Fruit fly (Drosophila melanogaster) whole organism, embryonic: ENCODE measurements around the gene Pep.

Source experiments
- CG10209 ChIP-seq: fragments of 200-800 bp; sonication (Bioruptor generic); optimal IDR thresholded peaks from 3 replicates; lab custom pipeline; 2017; ENCODE audit warnings: missing biosample characterization, mild to moderate bottlenecking, missing genetic modification characterization, missing genetic modification reagents
- CG10366 ChIP-seq: fragments of 200-800 bp; sonication (Bioruptor generic); IDR thresholded peaks from 2 replicates; pipeline ENCODE4 v1.3.6; 2022; ENCODE audit warnings: missing biosample characterization, missing genetic modification characterization
- CG10543 ChIP-seq: fragments of 200-800 bp; sonication (Bioruptor generic); optimal IDR thresholded peaks from 3 replicates; lab custom pipeline; 2017; ENCODE audit warnings: missing biosample characterization, mild to moderate bottlenecking, missing genetic modification characterization, moderate library complexity
- CG10565 ChIP-seq: fragments of 200-800 bp; sonication (Bioruptor generic); optimal IDR thresholded peaks from 3 replicates; lab custom pipeline; 2016; ENCODE audit warnings: missing biosample characterization, mild to moderate bottlenecking, missing genetic modification characterization
- CG11696 ChIP-seq: fragments of 200-800 bp; sonication (Bioruptor generic); IDR thresholded peaks from 2 replicates; pipeline ENCODE4 v1.3.6; 2022; ENCODE audit warnings: missing biosample characterization, missing genetic modification characterization
- CG1233 ChIP-seq: fragments of 200-800 bp; sonication (Bioruptor generic); optimal IDR thresholded peaks from 4 replicates; lab custom pipeline; 2018; ENCODE audit warnings: missing biosample characterization, mild to moderate bottlenecking, missing genetic modification characterization
- CG14860 ChIP-seq: fragments of 200-800 bp; sonication (Bioruptor generic); IDR thresholded peaks from 3 replicates; pipeline ENCODE4 v1.3.6; 2022; ENCODE audit warnings: missing biosample characterization, missing genetic modification characterization; ENCODE audit not compliant: partially characterized antibody
- CG17328 ChIP-seq: fragments of 200-800 bp; sonication (Bioruptor generic); IDR thresholded peaks from 2 replicates; pipeline ENCODE4 v1.3.6; 2022; ENCODE audit warnings: missing biosample characterization, missing genetic modification characterization
- CG18476 ChIP-seq: fragments of 200-800 bp; sonication (Bioruptor generic); optimal IDR thresholded peaks from 2 replicates; lab custom pipeline; 2016; ENCODE audit warnings: missing biosample characterization, mild to moderate bottlenecking, missing genetic modification characterization
- CG2889 ChIP-seq: fragments of 200-800 bp; sonication (Bioruptor generic); IDR thresholded peaks from 3 replicates; pipeline ENCODE4 v1.3.6; 2022; ENCODE audit warnings: missing biosample characterization, missing genetic modification characterization
- CG31388 ChIP-seq: fragments of 200-800 bp; sonication (Bioruptor generic); optimal IDR thresholded peaks from 2 replicates; lab custom pipeline; 2016; ENCODE audit warnings: missing biosample characterization, missing genetic modification characterization
- CG4854 ChIP-seq: fragments of 200-800 bp; sonication (Bioruptor generic); optimal IDR thresholded peaks from 2 replicates; lab custom pipeline; 2016; ENCODE audit warnings: missing biosample characterization, missing genetic modification characterization, inconsistent platforms
- CG6254 ChIP-seq: fragments of 200-800 bp; sonication (Bioruptor generic); optimal IDR thresholded peaks from 3 replicates; lab custom pipeline; 2017; ENCODE audit warnings: mild to moderate bottlenecking, missing biosample characterization, missing genetic modification reagents, missing genetic modification characterization
- CG7372 ChIP-seq: fragments of 200-800 bp; sonication (Bioruptor generic); IDR thresholded peaks from 2 replicates; pipeline ENCODE4 v1.3.6; 2022; ENCODE audit warnings: missing biosample characterization, missing genetic modification characterization
- CrebB ChIP-seq: fragments of 200-800 bp; sonication (Bioruptor generic); optimal IDR thresholded peaks from 3 replicates; lab custom pipeline; 2018; ENCODE audit warnings: missing biosample characterization, mild to moderate bottlenecking, missing genetic modification characterization
- Dbx ChIP-seq: fragments of 200-800 bp; sonication (Bioruptor generic); IDR thresholded peaks from 3 replicates; pipeline ENCODE4 v1.3.6; 2022; ENCODE audit warnings: missing biosample characterization, missing genetic modification characterization
- Dip2 ChIP-seq: fragments of 200-800 bp; sonication (Bioruptor generic); IDR thresholded peaks from 2 replicates; pipeline ENCODE4 v1.3.6; 2022; ENCODE audit warnings: missing biosample characterization, missing genetic modification characterization
- Ets97D ChIP-seq: fragments of 200-800 bp; sonication (Bioruptor generic); optimal IDR thresholded peaks from 3 replicates; lab custom pipeline; 2016; ENCODE audit warnings: missing biosample characterization, missing genetic modification characterization
- Gug ChIP-seq: fragments of 200-800 bp; sonication (Bioruptor generic); IDR thresholded peaks from 4 replicates; pipeline ENCODE4 v1.3.6; 2022; ENCODE audit warnings: missing biosample characterization, missing genetic modification characterization
- Lim3 ChIP-seq: fragments of 200-800 bp; sonication (Bioruptor generic); IDR thresholded peaks from 2 replicates; pipeline ENCODE4 v1.3.6; 2022; ENCODE audit warnings: missing biosample characterization, missing genetic modification characterization
- MTF-1 ChIP-seq: fragments of 200-800 bp; sonication (Bioruptor generic); optimal IDR thresholded peaks from 2 replicates; lab custom pipeline; 2018; ENCODE audit warnings: missing biosample characterization, mild to moderate bottlenecking, missing genetic modification characterization, borderline replicate concordance
- NC2α ChIP-seq: fragments of 200-800 bp; sonication (Bioruptor generic); optimal IDR thresholded peaks from 2 replicates; lab custom pipeline; 2016; ENCODE audit warnings: missing biosample characterization, missing genetic modification characterization
- PHDP ChIP-seq: fragments of 200-800 bp; sonication (Bioruptor generic); optimal IDR thresholded peaks from 3 replicates; lab custom pipeline; 2018; ENCODE audit warnings: missing biosample characterization, mild to moderate bottlenecking, missing genetic modification characterization, moderate library complexity
- Pdp1 ChIP-seq, 2 experiments: fragments of 200-800 bp; sonication (Bioruptor generic); optimal IDR thresholded peaks; 3 replicates each; lab custom pipeline; 2016; ENCODE audit warnings: missing biosample characterization in 2 of 2, missing genetic modification characterization in 2 of 2, mild to moderate bottlenecking in 1 of 2, moderate library complexity in 1 of 2
- Side ChIP-seq: fragments of 200-800 bp; sonication (Bioruptor generic); optimal IDR thresholded peaks from 2 replicates; lab custom pipeline; 2016; ENCODE audit warnings: missing biosample characterization, missing genetic modification characterization
- Sox100B ChIP-seq: fragments of 200-800 bp; sonication (Bioruptor generic); optimal IDR thresholded peaks from 3 replicates; lab custom pipeline; 2018; ENCODE audit warnings: missing biosample characterization, mild to moderate bottlenecking, missing genetic modification characterization
- Sox102F ChIP-seq: fragments of 200-800 bp; sonication (Bioruptor generic); optimal IDR thresholded peaks from 2 replicates; lab custom pipeline; 2018; ENCODE audit warnings: missing biosample characterization, mild to moderate bottlenecking, missing genetic modification characterization, moderate library complexity
- Tbp ChIP-seq: fragments of >200 bp; optimal IDR thresholded peaks from 2 replicates; lab custom pipeline; 2018; ENCODE audit warnings: missing biosample characterization, missing genetic modification characterization
- Xrp1 ChIP-seq: fragments of 200-800 bp; sonication (Bioruptor generic); IDR thresholded peaks from 2 replicates; pipeline ENCODE4 v1.3.6; 2022; ENCODE audit warnings: missing biosample characterization, missing genetic modification characterization
- bsh ChIP-seq, 2 experiments: fragments of 200-800 bp; sonication (Bioruptor generic); optimal IDR thresholded peaks; 2 replicates each; lab custom pipeline; 2017 to 2018; ENCODE audit warnings: mild to moderate bottlenecking in 2 of 2, missing biosample characterization in 2 of 2, missing genetic modification characterization in 2 of 2, moderate library complexity in 1 of 2
- chif ChIP-seq, 2 experiments: fragments of 200-800 bp; sonication (Bioruptor generic); optimal IDR thresholded peaks; 3 replicates each; lab custom pipeline; 2016; ENCODE audit warnings: missing biosample characterization in 2 of 2, missing genetic modification characterization in 2 of 2
- chinmo ChIP-seq: fragments of 200-800 bp; sonication (Bioruptor generic); IDR thresholded peaks from 4 replicates; pipeline ENCODE4 v1.3.6; 2022; ENCODE audit warnings: missing biosample characterization, missing genetic modification characterization; ENCODE audit not compliant: partially characterized antibody
- dm ChIP-seq: fragments of 200-800 bp; sonication (Bioruptor generic); optimal IDR thresholded peaks from 3 replicates; lab custom pipeline; 2016; ENCODE audit warnings: missing biosample characterization, missing genetic modification characterization
- fru ChIP-seq: fragments of >200 bp; optimal IDR thresholded peaks from 2 replicates; lab custom pipeline; 2017
- ind ChIP-seq: fragments of 200-800 bp; sonication (Bioruptor generic); optimal IDR thresholded peaks from 3 replicates; lab custom pipeline; 2016; ENCODE audit warnings: missing biosample characterization, missing genetic modification characterization
- jumu ChIP-seq: fragments of 200-800 bp; sonication (Bioruptor generic); optimal IDR thresholded peaks from 3 replicates; lab custom pipeline; 2016; ENCODE audit warnings: missing biosample characterization, missing genetic modification characterization
- nmo ChIP-seq: fragments of 200-800 bp; sonication (Bioruptor generic); optimal IDR thresholded peaks from 2 replicates; lab custom pipeline; 2018; ENCODE audit warnings: missing biosample characterization, mild to moderate bottlenecking, missing genetic modification characterization, moderate library complexity
- nom ChIP-seq: fragments of 200-800 bp; sonication (Bioruptor generic); optimal IDR thresholded peaks from 2 replicates; lab custom pipeline; 2017; ENCODE audit warnings: missing biosample characterization, missing genetic modification characterization, mild to moderate bottlenecking, moderate library complexity, missing genetic modification reagents
- oc ChIP-seq: fragments of 200-800 bp; sonication (Bioruptor generic); optimal IDR thresholded peaks from 2 replicates; lab custom pipeline; 2018; ENCODE audit warnings: missing biosample characterization, mild to moderate bottlenecking, missing genetic modification characterization, moderate library complexity
- p53 ChIP-seq: fragments of 200-800 bp; sonication (Bioruptor generic); optimal IDR thresholded peaks from 2 replicates; lab custom pipeline; 2016; ENCODE audit warnings: missing biosample characterization, missing genetic modification characterization
- pan ChIP-seq, 4 experiments: fragments of >200 bp in 3 of 4; fragments of 200-800 bp in 1 of 4; sonication (Bioruptor generic) in 1 of 4; optimal IDR thresholded peaks in 3 of 4; IDR thresholded peaks in 1 of 4; 2 replicates each; pipeline versions ENCODE4 v1.3.6 to Lab custom; 2017 to 2022; ENCODE audit warnings: missing biosample characterization in 2 of 4, missing genetic modification characterization in 2 of 4, mixed read lengths in 1 of 4
- phol ChIP-seq: fragments of 200-800 bp; sonication (Bioruptor generic); optimal IDR thresholded peaks from 3 replicates; lab custom pipeline; 2018; ENCODE audit warnings: missing biosample characterization, mild to moderate bottlenecking, missing genetic modification characterization, moderate library complexity
- run ChIP-seq: fragments of 200-800 bp; sonication (Bioruptor generic); optimal IDR thresholded peaks from 3 replicates; lab custom pipeline; 2018; ENCODE audit warnings: missing biosample characterization, mild to moderate bottlenecking, missing genetic modification characterization
- stwl ChIP-seq: fragments of 200-800 bp; sonication (Bioruptor generic); optimal IDR thresholded peaks from 3 replicates; lab custom pipeline; 2018; ENCODE audit warnings: missing biosample characterization, mild to moderate bottlenecking, missing genetic modification characterization, moderate library complexity
- tgo ChIP-seq: fragments of 200-800 bp; sonication (Bioruptor generic); IDR thresholded peaks from 3 replicates; pipeline ENCODE4 v1.3.6; 2022; ENCODE audit warnings: missing biosample characterization, missing genetic modification characterization
- tup ChIP-seq: fragments of 200-800 bp; sonication (Bioruptor generic); optimal IDR thresholded peaks from 2 replicates; lab custom pipeline; 2016; ENCODE audit warnings: missing biosample characterization, mild to moderate bottlenecking, missing genetic modification characterization, moderate library complexity
- vfl ChIP-seq: fragments of 200-800 bp; sonication (Bioruptor generic); optimal IDR thresholded peaks from 2 replicates; lab custom pipeline; 2016; ENCODE audit warnings: missing biosample characterization, missing genetic modification characterization
- vvl ChIP-seq: fragments of 200-800 bp; sonication (Bioruptor generic); IDR thresholded peaks from 2 replicates; pipeline ENCODE4 v1.3.6; 2022; ENCODE audit warnings: missing biosample characterization, missing genetic modification characterization
- yki ChIP-seq: fragments of >200 bp; optimal IDR thresholded peaks from 3 replicates; lab custom pipeline; 2018
- zf30C ChIP-seq: fragments of 200-800 bp; sonication (Bioruptor generic); optimal IDR thresholded peaks from 3 replicates; lab custom pipeline; 2018; ENCODE audit warnings: missing biosample characterization, mild to moderate bottlenecking, missing genetic modification characterization

Pep gene

DNA sequence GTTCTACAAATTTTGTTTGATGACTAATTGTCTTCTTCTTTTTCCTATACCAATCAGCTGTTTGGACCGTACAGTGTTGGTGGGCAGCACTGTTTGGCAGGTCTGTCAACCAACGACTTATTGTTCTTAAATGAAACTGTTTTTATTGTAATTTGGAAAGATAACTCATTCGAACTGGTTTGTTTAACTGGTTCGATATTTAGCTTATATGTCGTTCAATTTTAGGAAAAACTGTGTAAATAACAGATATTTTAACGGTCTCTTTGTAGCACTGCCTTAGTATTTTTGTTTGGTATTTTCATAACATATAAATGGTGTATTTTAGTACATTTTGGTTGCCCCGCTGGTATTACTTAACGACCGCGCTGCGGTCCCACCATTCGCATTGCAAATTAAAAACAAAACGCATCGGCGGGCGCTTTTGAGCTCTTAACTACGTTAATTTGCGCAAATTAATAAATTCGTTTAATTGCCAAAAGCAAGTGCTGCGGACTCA lies 23.3 kb downstream of the Pep start, which contains the start of the genes Vps60 and anchor (continued):
- TF ChIP-seq stwl (tag; lab: Kevin White, UChicago) (peak; percentile 88), Gug (GFP tag; lab: Robert Waterston, UW) (no peak), nmo (GFP tag; lab: Kevin White, UChicago) (peak; percentile 79), Xrp1 (GFP tag; lab: Robert Waterston, UW) (0 out of 2 replicates have a peak, but pooled peaks have one; percentile 14), Dbx (GFP tag; lab: Robert Waterston, UW) (0 out of 3 replicates have a peak, but pooled peaks have one; percentile 61), CG10366 (GFP tag; lab: Robert Waterston, UW) (no peak), vfl (GFP tag; lab: Kevin White, UChicago) (peak; percentile 66), CG7372 (GFP tag; lab: Robert Waterston, UW) (no peak), dm (GFP tag; lab: Kevin White, UChicago) (peak; percentile 26), vvl (peak; percentile 68), CG4854 (GFP tag; lab: Kevin White, UChicago) (peak; percentile 52), CG10543 (no peak), fru (no peak), p53 (peak; percentile 55), jumu (GFP tag; lab: Kevin White, UChicago) (peak; percentile 70), CrebB (tag; lab: Kevin White, UChicago) (no peak), ind (peak; percentile 71), CG17328 (no peak), chinmo (GFP tag; lab: Robert Waterston, UW) (no peak), bsh (GFP tag; optimal IDR thresholded peaks at IDR 0.05; lab: Kevin White, UChicago) (peak in 1 of 2 experiments; percentile 1), zf30C (GFP tag; lab: Kevin White, UChicago) (no peak), Pdp1 (GFP tag; optimal IDR thresholded peaks at IDR 0.05; lab: Kevin White, UChicago) (peak; percentile 54 to 78), CG11696 (GFP tag; lab: Robert Waterston, UW) (no peak), run (tag; lab: Kevin White, UChicago) (no peak), Ets97D (peak; percentile 86), CG10209 (GFP tag; lab: Kevin White, UChicago) (peak; percentile 43), CG18476 (GFP tag; lab: Kevin White, UChicago) (peak; percentile 63), chif (GFP tag; optimal IDR thresholded peaks at IDR 0.05; lab: Kevin White, UChicago) (peak; percentile 56 to 58), Lim3 (GFP tag; lab: Robert Waterston, UW) (no peak), yki (lab: Kevin White, UChicago) (no peak), CG14860 (GFP tag; lab: Robert Waterston, UW) (no peak), NC2α (peak; percentile 37), oc (tag; lab: Kevin White, UChicago) (no peak), Tbp (GFP tag; lab: Kevin White, UChicago) (no peak), CG1233 (GFP tag; lab: Kevin White, UChicago) (no peak), tgo (GFP tag; lab: Robert Waterston, UW) (no peak), CG31388 (no peak), CG2889 (GFP tag; lab: Robert Waterston, UW) (no peak), phol (tag; lab: Kevin White, UChicago) (peak; percentile 68), PHDP (peak; percentile 45), Side (GFP tag; lab: Kevin White, UChicago) (peak; percentile 76), MTF-1 (GFP tag; lab: Kevin White, UChicago) (no peak), CG10565 (GFP tag; lab: Kevin White, UChicago) (no peak), tup (GFP tag; lab: Kevin White, UChicago) (peak; percentile 4), pan (optimal IDR thresholded peaks at IDR 0.05; lab: Kevin White, UChicago) (no peak), pan (GFP tag; optimal IDR thresholded peaks at IDR 0.05 in 1 of 2, IDR thresholded peaks at IDR 0.05 in 1 of 2) (no peak), CG6254 (GFP tag; lab: Kevin White, UChicago) (no peak), Sox102F (GFP tag; lab: Kevin White, UChicago) (peak; percentile 22), nom (GFP tag; lab: Kevin White, UChicago) (peak; percentile 52), Dip2 (GFP tag; lab: Robert Waterston, UW) (no peak), Sox100B (GFP tag; lab: Kevin White, UChicago) (no peak)
